Worm (Caenorhabditis elegans) whole organism, mixed stage, embryonic: ENCODE measurements around the gene lgc-25.
A peak's percentile ranks its signal among the peaks of the same experiment; 100 is the strongest.

ENCODE experiments used
- M03D4.4 ChIP-seq: sonication (generic microtip); optimal IDR thresholded peaks from 2 replicates; lab custom pipeline; 2017; ENCODE audit warnings: mild to moderate bottlenecking, missing genetic modification characterization, missing compliant biosample characterization
- bed-3 ChIP-seq: fragments of 200-800 bp; sonication (Bioruptor generic); optimal IDR thresholded peaks from 3 replicates; lab custom pipeline; 2018; ENCODE audit warnings: mild to moderate bottlenecking, missing genetic modification characterization, moderate library complexity, missing compliant biosample characterization
- blmp-1 ChIP-seq: fragments of 150-350 bp; optimal IDR thresholded peaks from 2 replicates; lab custom pipeline; 2014; ENCODE audit warnings: missing biosample characterization, missing genetic modification characterization
- ceh-39 ChIP-seq: fragments of 150-350 bp; optimal IDR thresholded peaks from 2 replicates; lab custom pipeline; 2014; ENCODE audit warnings: missing biosample characterization, missing genetic modification characterization
- ceh-43 ChIP-seq: fragments of 200-800 bp; sonication (Bioruptor generic); optimal IDR thresholded peaks from 2 replicates; lab custom pipeline; 2018; ENCODE audit warnings: mild to moderate bottlenecking, missing genetic modification characterization, moderate library complexity, missing compliant biosample characterization
- ceh-83 ChIP-seq: fragments of 200-800 bp; sonication (Bioruptor generic); optimal IDR thresholded peaks from 2 replicates; lab custom pipeline; 2018; ENCODE audit warnings: mild to moderate bottlenecking, missing genetic modification characterization, missing compliant biosample characterization
- ces-1 ChIP-seq: fragments of 150-350 bp; optimal IDR thresholded peaks from 2 replicates; lab custom pipeline; 2014; ENCODE audit warnings: missing biosample characterization, missing genetic modification reagents, missing genetic modification characterization
- cnd-1 ChIP-seq: fragments of 200-800 bp; sonication (Bioruptor generic); optimal IDR thresholded peaks from 2 replicates; lab custom pipeline; 2018; ENCODE audit warnings: mild to moderate bottlenecking, missing genetic modification characterization, missing compliant biosample characterization
- drap-1 ChIP-seq: fragments of 200-800 bp; sonication (Bioruptor generic); optimal IDR thresholded peaks from 3 replicates; lab custom pipeline; 2018; ENCODE audit warnings: mild to moderate bottlenecking, missing genetic modification characterization, missing compliant biosample characterization
- elt-1 ChIP-seq: sonication (generic microtip); optimal IDR thresholded peaks from 2 replicates; lab custom pipeline; 2017; ENCODE audit warnings: missing genetic modification characterization, mild to moderate bottlenecking, missing compliant biosample characterization, antibody characterized with exemption, moderate library complexity, borderline replicate concordance; ENCODE audit not compliant: insufficient read depth
- elt-3 ChIP-seq: fragments of 150-350 bp; optimal IDR thresholded peaks from 2 replicates; lab custom pipeline; 2014; ENCODE audit warnings: missing biosample characterization, missing genetic modification characterization
- flh-1 ChIP-seq: fragments of 200-800 bp; sonication (Bioruptor generic); optimal IDR thresholded peaks from 2 replicates; lab custom pipeline; 2018; ENCODE audit warnings: mild to moderate bottlenecking, missing genetic modification characterization, moderate library complexity, missing compliant biosample characterization
- ham-2 ChIP-seq: fragments of 200-800 bp; sonication (Bioruptor generic); optimal IDR thresholded peaks from 2 replicates; lab custom pipeline; 2018; ENCODE audit warnings: mild to moderate bottlenecking, missing genetic modification characterization, missing compliant biosample characterization
- hlh-1 ChIP-seq: fragments of 150-350 bp; optimal IDR thresholded peaks from 2 replicates; lab custom pipeline; 2014; ENCODE audit warnings: missing biosample characterization, missing genetic modification reagents, missing genetic modification characterization
- lin-13 ChIP-seq: fragments of 150-350 bp; optimal IDR thresholded peaks from 2 replicates; lab custom pipeline; 2014; ENCODE audit warnings: missing biosample characterization, missing genetic modification characterization
- lin-32 ChIP-seq: fragments of 200-800 bp; sonication (Bioruptor generic); optimal IDR thresholded peaks from 2 replicates; lab custom pipeline; 2018; ENCODE audit warnings: mild to moderate bottlenecking, missing genetic modification characterization, missing compliant biosample characterization
- lsy-2 ChIP-seq: fragments of 150-350 bp; optimal IDR thresholded peaks from 2 replicates; lab custom pipeline; 2014; ENCODE audit warnings: missing biosample characterization, missing genetic modification characterization
- mab-5 ChIP-seq: fragments of 150-350 bp; optimal IDR thresholded peaks from 2 replicates; lab custom pipeline; 2014; ENCODE audit warnings: missing biosample characterization, missing genetic modification characterization
- mep-1 ChIP-seq: fragments of 150-350 bp; optimal IDR thresholded peaks from 2 replicates; lab custom pipeline; 2017; ENCODE audit warnings: missing biosample characterization, missing genetic modification reagents, missing genetic modification characterization, inconsistent platforms
- mls-2 ChIP-seq: sonication (generic microtip); optimal IDR thresholded peaks from 2 replicates; lab custom pipeline; 2016; ENCODE audit warnings: mild to moderate bottlenecking, missing genetic modification characterization, moderate library complexity, missing compliant biosample characterization
- nhr-12 ChIP-seq: fragments of 150-350 bp; optimal IDR thresholded peaks from 2 replicates; lab custom pipeline; 2014; ENCODE audit warnings: missing biosample characterization, missing genetic modification characterization
- nhr-2 ChIP-seq: fragments of 150-350 bp; optimal IDR thresholded peaks from 2 replicates; lab custom pipeline; 2014; ENCODE audit warnings: missing biosample characterization, missing genetic modification characterization
- nhr-237 ChIP-seq: fragments of 150-350 bp; optimal IDR thresholded peaks from 2 replicates; lab custom pipeline; 2014; ENCODE audit warnings: missing biosample characterization, missing genetic modification characterization
- nhr-28 ChIP-seq: fragments of 150-350 bp; optimal IDR thresholded peaks from 2 replicates; lab custom pipeline; 2014; ENCODE audit warnings: missing biosample characterization, missing genetic modification characterization
- nhr-76 ChIP-seq: sonication (generic microtip); optimal IDR thresholded peaks from 2 replicates; lab custom pipeline; 2017; ENCODE audit warnings: missing biosample characterization, missing genetic modification characterization
- pha-4 ChIP-seq: fragments of 150-350 bp; optimal IDR thresholded peaks from 2 replicates; lab custom pipeline; 2018; ENCODE audit warnings: missing biosample characterization, missing genetic modification reagents, missing genetic modification characterization
- sem-2 ChIP-seq: fragments of 200-800 bp; sonication (Bioruptor generic); optimal IDR thresholded peaks from 2 replicates; lab custom pipeline; 2018; ENCODE audit warnings: mild to moderate bottlenecking, missing genetic modification characterization, missing compliant biosample characterization
- snpc-4 ChIP-seq: fragments of 150-350 bp; optimal IDR thresholded peaks from 2 replicates; lab custom pipeline; 2014; ENCODE audit warnings: missing biosample characterization, missing genetic modification characterization
- sptf-1 ChIP-seq: sonication (generic microtip); optimal IDR thresholded peaks from 2 replicates; lab custom pipeline; 2017; ENCODE audit warnings: mild to moderate bottlenecking, missing genetic modification characterization, moderate library complexity, missing compliant biosample characterization
- tbx-8 ChIP-seq: fragments of 200-800 bp; sonication (Bioruptor generic); optimal IDR thresholded peaks from 2 replicates; lab custom pipeline; 2018; ENCODE audit warnings: mild to moderate bottlenecking, missing genetic modification characterization, moderate library complexity, missing compliant biosample characterization
- unc-120 ChIP-seq: sonication (generic microtip); optimal IDR thresholded peaks from 2 replicates; lab custom pipeline; 2017; ENCODE audit warnings: missing genetic modification characterization, missing compliant biosample characterization; ENCODE audit not compliant: poor library complexity, severe bottlenecking
- unc-39 ChIP-seq: fragments of 150-350 bp; optimal IDR thresholded peaks from 2 replicates; lab custom pipeline; 2014; ENCODE audit warnings: missing biosample characterization, missing genetic modification characterization
- unc-62 ChIP-seq: fragments of 150-350 bp; optimal IDR thresholded peaks from 2 replicates; lab custom pipeline; 2014; ENCODE audit warnings: missing biosample characterization, missing genetic modification reagents, missing genetic modification characterization
- zip-8 ChIP-seq: fragments of 150-350 bp; optimal IDR thresholded peaks from 2 replicates; lab custom pipeline; 2014; ENCODE audit warnings: missing biosample characterization, missing genetic modification characterization
- ztf-11 ChIP-seq: fragments of 150-350 bp; optimal IDR thresholded peaks from 2 replicates; lab custom pipeline; 2014; ENCODE audit warnings: missing biosample characterization, missing genetic modification characterization

The lgc-25 gene

DNA sequence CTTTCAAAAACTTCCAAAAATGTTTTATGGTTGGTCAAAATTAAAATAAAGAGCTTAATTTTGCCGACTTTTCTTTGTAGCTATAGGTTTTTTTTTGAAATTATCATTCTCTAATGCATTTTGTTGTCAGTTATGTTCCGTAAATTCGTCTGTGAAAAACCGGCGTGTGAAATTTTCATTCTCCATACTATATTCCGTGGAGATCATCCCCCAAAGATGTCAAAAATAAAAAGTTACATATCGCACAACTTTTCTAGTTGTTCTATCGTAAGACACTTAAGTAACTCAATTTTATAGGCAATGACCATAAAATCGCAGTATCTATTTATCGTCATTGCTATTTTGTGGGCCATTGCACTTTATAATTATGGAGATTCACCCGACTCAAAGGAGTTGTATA is 17.2 kb upstream of the lgc-25 start, which contains the start of gene C37E2.10:
TSS of gene C37E2.10 (plus strand) at position 301 of the 400 bp plus-strand sequence.
- TF ChIP-seq ceh-43 (GFP tag; lab: Kevin White, UChicago), result no peak
- no peak for TF ChIP-seq snpc-4
- no peak for TF ChIP-seq cnd-1
- no peak for TF ChIP-seq mep-1
- TF ChIP-seq unc-120 (tag; lab: Kevin White, UChicago), result no peak
- TF ChIP-seq nhr-76, result no peak
- TF ChIP-seq flh-1, result no peak
- TF ChIP-seq zip-8 (tag; lab: Kevin White, UChicago), result no peak
- no peak for TF ChIP-seq nhr-28 (tag; lab: Kevin White, UChicago)
- TF ChIP-seq pha-4 (tag; lab: Kevin White, UChicago), result no peak
- TF ChIP-seq, all 35 proteins: peak for 0

- TF ChIP-seq pha-4 (tag; lab: Kevin White, UChicago) (no peak), drap-1 (no peak), hlh-1 (tag; lab: Kevin White, UChicago) (no peak)
- TF ChIP-seq, all 35 proteins: peak for 0
These were observed 14.2 kb upstream of the lgc-25 start, which contains the start of gene C37E2.2 for ce11 chrX:14175740-14176139. TSS of gene C37E2.2 (plus strand) at chrX:14176040.

ce11 chrX:14173850-14174249 is 12.3 kb upstream of the lgc-25 start, which contains the start of gene idhb-1:
TSS of gene idhb-1 (minus strand) at chrX:14174063.
- TF ChIP-seq hlh-1 (tag; lab: Kevin White, UChicago) (peak; percentile 89), sptf-1 (no peak), zip-8 (tag; lab: Kevin White, UChicago) (no peak), ceh-83 (GFP tag; lab: Kevin White, UChicago) (no peak), mep-1 (peak; percentile 24), nhr-237 (tag; lab: Kevin White, UChicago) (no peak), mls-2 (tag; lab: Kevin White, UChicago) (peak; percentile 11), pha-4 (tag; lab: Kevin White, UChicago) (peak; percentile 31), sem-2 (GFP tag; lab: Kevin White, UChicago) (no peak), lsy-2 (tag; lab: Kevin White, UChicago) (peak; percentile 51), ham-2 (GFP tag; lab: Kevin White, UChicago) (no peak), lin-13 (tag; lab: Kevin White, UChicago) (peak; percentile 83), tbx-8 (GFP tag; lab: Kevin White, UChicago) (no peak), cnd-1 (peak; percentile 9), nhr-76 (no peak)

ce11 chrX:14169569-14170031 is 8.1 kb upstream of the lgc-25 start, which contains the start of gene sym-4:
TSS of gene sym-4 (minus strand) at chrX:14169619.
- TF ChIP-seq snpc-4 (no peak), elt-1 (peak; percentile 50), mep-1 (peak; percentile 82), nhr-12 (no peak), hlh-1 (tag; lab: Kevin White, UChicago) (peak; percentile 62), nhr-76 (no peak), sem-2 (GFP tag; lab: Kevin White, UChicago) (no peak), ceh-83 (GFP tag; lab: Kevin White, UChicago) (no peak), lin-13 (tag; lab: Kevin White, UChicago) (peak; percentile 21), lin-32 (GFP tag; lab: Kevin White, UChicago) (peak; percentile 1), unc-120 (tag; lab: Kevin White, UChicago) (peak; percentile 99), nhr-237 (tag; lab: Kevin White, UChicago) (peak; percentile 83), bed-3 (GFP tag; lab: Kevin White, UChicago) (no peak), ztf-11 (tag; lab: Kevin White, UChicago) (no peak), tbx-8 (GFP tag; lab: Kevin White, UChicago) (no peak), unc-39 (peak; percentile 6), ceh-43 (GFP tag; lab: Kevin White, UChicago) (no peak), ham-2 (GFP tag; lab: Kevin White, UChicago) (no peak), drap-1 (peak; percentile 36), blmp-1 (tag; lab: Kevin White, UChicago) (no peak), lsy-2 (tag; lab: Kevin White, UChicago) (peak; percentile 59), elt-3 (tag; lab: Kevin White, UChicago) (peak; percentile 68), mab-5 (tag; lab: Kevin White, UChicago) (no peak), pha-4 (tag; lab: Kevin White, UChicago) (peak; percentile 88), flh-1 (no peak), mls-2 (tag; lab: Kevin White, UChicago) (no peak), ces-1 (peak; percentile 87), cnd-1 (peak; percentile 21), zip-8 (tag; lab: Kevin White, UChicago) (no peak), nhr-28 (tag; lab: Kevin White, UChicago) (no peak), M03D4.4 (tag; lab: Kevin White, UChicago) (peak; percentile 20), unc-62 (GFP tag; lab: Kevin White, UChicago) (peak; percentile 74), sptf-1 (peak; percentile 38), ceh-39 (tag; lab: Kevin White, UChicago) (peak; percentile 42), nhr-2 (tag; lab: Kevin White, UChicago) (peak; percentile 51)
